Worm (Caenorhabditis elegans) whole organism, young adult: ENCODE data around the gene C32D5.11.

ENCODE experiments used
- F37B4.10 ChIP-seq: fragments of 200-800 bp; sonication (Bioruptor generic); IDR thresholded peaks from 2 replicates; pipeline ENCODE4 v1.3.6; 2022; ENCODE audit warnings: missing genetic modification characterization, missing compliant biosample characterization
- Y95B8A.8 ChIP-seq: fragments of 200-800 bp; sonication (Bioruptor generic); IDR thresholded peaks from 2 replicates; pipeline ENCODE4 v1.3.6; 2022; ENCODE audit warnings: missing genetic modification reagents, missing genetic modification characterization, missing compliant biosample characterization
- snpc-4 ChIP-seq, 5 experiments: fragments of 150-350 bp in 1 of 5; sonication (generic microtip) in 4 of 5; optimal IDR thresholded peaks; 2 replicates each; lab custom pipeline; 2014 to 2018; ENCODE audit warnings: missing genetic modification characterization in 5 of 5, missing biosample characterization in 3 of 5, antibody characterized with exemption in 2 of 5, mild to moderate bottlenecking in 2 of 5, missing compliant biosample characterization in 2 of 5, missing genotype in 2 of 5, moderate library complexity in 2 of 5, missing genetic modification reagents in 1 of 5

- TF ChIP-seq Y95B8A.8 (no peak), F37B4.10 (GFP tag; lab: Robert Waterston, UW) (no peak), snpc-4 (GFP tag; optimal IDR thresholded peaks at IDR 0.05; lab: Kevin White, UChicago) (no peak), snpc-4 (tag; optimal IDR thresholded peaks at IDR 0.05; lab: Kevin White, UChicago) (no peak)
These were observed 19.9 kb downstream of the C32D5.11 start, which contains the start of gene C32D5.14 for ce11 chrII:6335358-6335757.
